Fruit fly (Drosophila melanogaster): ENCODE measurements around the gene Efr.

Gene Efr

dm6 chrX:6199791-6200190 lies 20.0 kb upstream of the Efr start, which contains the start of gene CG43090:
CG43090 (minus strand) TSS chrX:6199891.
- TF ChIP-seq Pif1A (GFP tag; optimal IDR thresholded peaks at IDR 0.05): no peak
- no peak for TF ChIP-seq CG13204 (GFP tag; optimal IDR thresholded peaks at IDR 0.05)
- TF ChIP-seq gl (tag; optimal IDR thresholded peaks at IDR 0.05): no peak
- no peak for TF ChIP-seq CG4496 (GFP tag; IDR thresholded peaks at IDR 0.05)
- TF ChIP-seq CG14655 (GFP tag; optimal IDR thresholded peaks at IDR 0.05): no peak
- TF ChIP-seq CG32121 (GFP tag; IDR thresholded peaks at IDR 0.05): no peak
- TF ChIP-seq CG34367 (tag; optimal IDR thresholded peaks at IDR 0.05): no peak
- TF ChIP-seq CG8301 (tag; optimal IDR thresholded peaks at IDR 0.05): no peak
- TF ChIP-seq rn (GFP tag; IDR thresholded peaks at IDR 0.05): no peak
- no peak for TF ChIP-seq EcR (GFP tag; optimal IDR thresholded peaks at IDR 0.05)

dm6 chrX:6201459-6201858 lies 18.3 kb upstream of the Efr start:
- TF ChIP-seq gl (tag; optimal IDR thresholded peaks at IDR 0.05): no peak
- no peak for TF ChIP-seq CG34367 (tag; optimal IDR thresholded peaks at IDR 0.05)
- TF ChIP-seq fd96Ca (GFP tag; IDR thresholded peaks at IDR 0.05): no peak
- TF ChIP-seq CG10348 (GFP tag; IDR thresholded peaks at IDR 0.05): no peak
- no peak for TF ChIP-seq CG17806 (tag; optimal IDR thresholded peaks at IDR 0.05)
- TF ChIP-seq Snoo (tag; optimal IDR thresholded peaks at IDR 0.05): no peak
- no peak for TF ChIP-seq CG13204 (GFP tag; optimal IDR thresholded peaks at IDR 0.05)
- TF ChIP-seq EcR (GFP tag; optimal IDR thresholded peaks at IDR 0.05): no peak
- TF ChIP-seq CG12605 (GFP tag; IDR thresholded peaks at IDR 0.05): no peak
- TF ChIP-seq CG4496 (GFP tag; IDR thresholded peaks at IDR 0.05): no peak
- no peak for TF ChIP-seq Ets98B (GFP tag; IDR thresholded peaks at IDR 0.05)
- no peak for TF ChIP-seq Pif1A (GFP tag; optimal IDR thresholded peaks at IDR 0.05)

- TF ChIP-seq CG10348 (GFP tag; IDR thresholded peaks at IDR 0.05) (no peak), D1 (tag; optimal IDR thresholded peaks at IDR 0.05) (no peak), EcR (GFP tag; optimal IDR thresholded peaks at IDR 0.05) (no peak), Snoo (tag; optimal IDR thresholded peaks at IDR 0.05) (no peak), Pif1B (GFP tag; optimal IDR thresholded peaks at IDR 0.05) (no peak), CG9948 (tag; optimal IDR thresholded peaks at IDR 0.05) (no peak), CG15710 (tag; optimal IDR thresholded peaks at IDR 0.05) (no peak)
These were observed 17.2 kb upstream of the Efr start, which contains the start of gene vanin-like for dm6 chrX:6202509-6202979. vanin-like (minus strand) TSS chrX:6202559.

- no peak for TF ChIP-seq CG32121 (GFP tag; IDR thresholded peaks at IDR 0.05)
- TF ChIP-seq CG12605 (GFP tag; IDR thresholded peaks at IDR 0.05): no peak
- TF ChIP-seq CG10348 (GFP tag; IDR thresholded peaks at IDR 0.05): no peak
- no peak for TF ChIP-seq CG15710 (tag; optimal IDR thresholded peaks at IDR 0.05)
- TF ChIP-seq rn (GFP tag; IDR thresholded peaks at IDR 0.05): no peak
- TF ChIP-seq Pif1B (GFP tag; optimal IDR thresholded peaks at IDR 0.05): no peak
- no peak for TF ChIP-seq CG9948 (tag; optimal IDR thresholded peaks at IDR 0.05)
- no peak for TF ChIP-seq CG4496 (GFP tag; IDR thresholded peaks at IDR 0.05)
- no peak for TF ChIP-seq EcR (GFP tag; optimal IDR thresholded peaks at IDR 0.05)
- no peak for TF ChIP-seq CG8159 (tag; optimal IDR thresholded peaks at IDR 0.05)
- no peak for TF ChIP-seq Snoo (tag; optimal IDR thresholded peaks at IDR 0.05)
- no peak for TF ChIP-seq Ets98B (GFP tag; IDR thresholded peaks at IDR 0.05)
- TF ChIP-seq CG14655 (GFP tag; optimal IDR thresholded peaks at IDR 0.05): no peak
- no peak for TF ChIP-seq fd96Ca (GFP tag; IDR thresholded peaks at IDR 0.05)
- no peak for TF ChIP-seq gl (tag; optimal IDR thresholded peaks at IDR 0.05)
- no peak for TF ChIP-seq CG34367 (tag; optimal IDR thresholded peaks at IDR 0.05)
These were observed 14.7 kb upstream of the Efr start for dm6 chrX:6205099-6205498.

- TF ChIP-seq CG8301 (tag; optimal IDR thresholded peaks at IDR 0.05) (no peak), Pif1B (GFP tag; optimal IDR thresholded peaks at IDR 0.05) (no peak), gl (tag; optimal IDR thresholded peaks at IDR 0.05) (no peak), EcR (GFP tag; optimal IDR thresholded peaks at IDR 0.05) (no peak), Pif1A (GFP tag; optimal IDR thresholded peaks at IDR 0.05) (no peak), CG15710 (tag; optimal IDR thresholded peaks at IDR 0.05) (no peak), Snoo (tag; optimal IDR thresholded peaks at IDR 0.05) (no peak), CG17806 (tag; optimal IDR thresholded peaks at IDR 0.05) (no peak), CG13204 (GFP tag; optimal IDR thresholded peaks at IDR 0.05) (no peak), CG9948 (tag; optimal IDR thresholded peaks at IDR 0.05) (no peak), CG14655 (GFP tag; optimal IDR thresholded peaks at IDR 0.05) (no peak), rn (GFP tag; IDR thresholded peaks at IDR 0.05) (no peak), CG8159 (tag; optimal IDR thresholded peaks at IDR 0.05) (no peak), fd96Ca (GFP tag; IDR thresholded peaks at IDR 0.05) (no peak), Ets98B (GFP tag; IDR thresholded peaks at IDR 0.05) (no peak)
These were observed 3.1 kb upstream of the Efr start for dm6 chrX:6216650-6217049.

dm6 chrX:6219227-6219626 lies 530 bp upstream of the Efr start, which contains the start of gene Btnd:
Btnd (minus strand) TSS chrX:6219327.
- no peak for TF ChIP-seq D1 (tag; optimal IDR thresholded peaks at IDR 0.05)
- no peak for TF ChIP-seq Snoo (tag; optimal IDR thresholded peaks at IDR 0.05)
- TF ChIP-seq CG14655 (GFP tag; optimal IDR thresholded peaks at IDR 0.05): no peak
- no peak for TF ChIP-seq fd96Ca (GFP tag; IDR thresholded peaks at IDR 0.05)
- no peak for TF ChIP-seq CG9948 (tag; optimal IDR thresholded peaks at IDR 0.05)
- TF ChIP-seq Ets98B (GFP tag; IDR thresholded peaks at IDR 0.05): no peak
- no peak for TF ChIP-seq CG15710 (tag; optimal IDR thresholded peaks at IDR 0.05)
- TF ChIP-seq gl (tag; optimal IDR thresholded peaks at IDR 0.05): no peak
- TF ChIP-seq EcR (GFP tag; optimal IDR thresholded peaks at IDR 0.05): no peak
- no peak for TF ChIP-seq rn (GFP tag; IDR thresholded peaks at IDR 0.05)
- no peak for TF ChIP-seq CG4496 (GFP tag; IDR thresholded peaks at IDR 0.05)
- no peak for TF ChIP-seq CG8159 (tag; optimal IDR thresholded peaks at IDR 0.05)
- TF ChIP-seq CG12605 (GFP tag; IDR thresholded peaks at IDR 0.05): no peak
- no peak for TF ChIP-seq CG8301 (tag; optimal IDR thresholded peaks at IDR 0.05)

All from whole organism, pupa.